Worm (Caenorhabditis elegans): ENCODE measurements around the gene Y94H6A.5.

Y94H6A.5 gene

ce11 chrIV:2725784-2726183, 22.0 kb upstream of the Y94H6A.5 start, which contains the start of gene ubxn-2 (continued):
- TF ChIP-seq ceh-91 (GFP tag; IDR thresholded peaks at IDR 0.05): 0 out of 2 replicates have a peak, but pooled peaks have one; percentile 19
- TF ChIP-seq ekl-4 (GFP tag; IDR thresholded peaks at IDR 0.05): peak; percentile 29; the same call in 1 of the 2 replicates
- TF ChIP-seq die-1 (tag; optimal IDR thresholded peaks at IDR 0.05): no peak
- TF ChIP-seq ztf-3 (GFP tag; optimal IDR thresholded peaks at IDR 0.05): no peak
- peak; percentile 59 for TF ChIP-seq repo-1 (tag; optimal IDR thresholded peaks at IDR 0.05)
- TF ChIP-seq akir-1 (GFP tag; optimal IDR thresholded peaks at IDR 0.05): no peak
- TF ChIP-seq mcd-1 (GFP tag; IDR thresholded peaks at IDR 0.05): peak; percentile 89
- peak; percentile 76 for TF ChIP-seq pbrm-1 (GFP tag; IDR thresholded peaks at IDR 0.05)
- TF ChIP-seq Y79H2A.3 (GFP tag; conservative IDR thresholded peaks at IDR 0.05): no peak
- no peak for TF ChIP-seq sea-2 (GFP tag; IDR thresholded peaks at IDR 0.05)
- no peak for TF ChIP-seq rpc-1 (optimal IDR thresholded peaks at IDR 0.05)
- no peak for TF ChIP-seq rpc-1 (tag; optimal IDR thresholded peaks at IDR 0.05)
- TF ChIP-seq ztf-28 (GFP tag; IDR thresholded peaks at IDR 0.05): no peak
- TF ChIP-seq let-607 (tag; optimal IDR thresholded peaks at IDR 0.05): no peak
- TF ChIP-seq zfh-2 (GFP tag; conservative IDR thresholded peaks at IDR 0.05): peak; percentile 30; the same call in 1 of the 2 replicates
- no peak for TF ChIP-seq F10E7.11 (tag; optimal IDR thresholded peaks at IDR 0.05)
- no peak for TF ChIP-seq ceh-79 (tag; optimal IDR thresholded peaks at IDR 0.05)
- no peak for TF ChIP-seq ets-4 (GFP tag; optimal IDR thresholded peaks at IDR 0.05)
- no peak for TF ChIP-seq nhr-90 (tag; optimal IDR thresholded peaks at IDR 0.05)
- TF ChIP-seq efl-1 (GFP tag; optimal IDR thresholded peaks at IDR 0.05): peak; percentile 31
- TF ChIP-seq hsf-1 (GFP tag; IDR thresholded peaks at IDR 0.05): peak; percentile 67; the same call in 1 of the 2 replicates
- TF ChIP-seq cebp-1 (GFP tag; IDR thresholded peaks at IDR 0.05): no peak
- peak; percentile 78 for TF ChIP-seq cebp-1 (tag; optimal IDR thresholded peaks at IDR 0.05)
- TF ChIP-seq attf-6 (GFP tag; IDR thresholded peaks at IDR 0.05): 0 out of 2 replicates have a peak, but pooled peaks have one; percentile 33
- no peak for TF ChIP-seq aptf-3 (GFP tag; IDR thresholded peaks at IDR 0.05)
- TF ChIP-seq nfya-1 (tag; optimal IDR thresholded peaks at IDR 0.05; ENCODE audit: borderline replicate concordance, insufficient read depth): no peak
- peak; percentile 32 for TF ChIP-seq nhr-80 (tag; optimal IDR thresholded peaks at IDR 0.05)
- no peak for TF ChIP-seq mxl-1 (tag; optimal IDR thresholded peaks at IDR 0.05)
- peak; percentile 91 for TF ChIP-seq Y53G8AR.9 (GFP tag; conservative IDR thresholded peaks at IDR 0.05)
- peak; percentile 61; the same call in 1 of the 2 replicates for TF ChIP-seq hmg-20 (GFP tag; IDR thresholded peaks at IDR 0.05)
- TF ChIP-seq ceh-27 (GFP tag; optimal IDR thresholded peaks at IDR 0.05): peak; percentile 26
- TF ChIP-seq snpc-4 (GFP tag; optimal IDR thresholded peaks at IDR 0.05): no peak
- TF ChIP-seq snpc-4 (tag; optimal IDR thresholded peaks at IDR 0.05): peak in 2 of 4 experiments; percentile 34 to 49
- TF ChIP-seq snpc-3.4 (tag; optimal IDR thresholded peaks at IDR 0.05): no peak
- no peak for TF ChIP-seq bed-2 (GFP tag; IDR thresholded peaks at IDR 0.05)
- TF ChIP-seq fkh-3 (tag; optimal IDR thresholded peaks at IDR 0.05): no peak
- no peak for TF ChIP-seq dpff-1 (tag; optimal IDR thresholded peaks at IDR 0.05)
- TF ChIP-seq lag-1 (GFP tag; IDR thresholded peaks at IDR 0.05): no peak
- peak; percentile 83 for TF ChIP-seq dox-1 (GFP tag; IDR thresholded peaks at IDR 0.05)
- TF ChIP-seq ccch-3 (GFP tag; optimal IDR thresholded peaks at IDR 0.05): no peak
- no peak for TF ChIP-seq Y56A3A.18 (GFP tag; IDR thresholded peaks at IDR 0.05)
- peak; percentile 85 for TF ChIP-seq lin-40 (tag; optimal IDR thresholded peaks at IDR 0.05)
- 0 out of 2 replicates have a peak, but pooled peaks have one; percentile 60 for TF ChIP-seq madf-3 (GFP tag; IDR thresholded peaks at IDR 0.05)
- TF ChIP-seq ama-1 (optimal IDR thresholded peaks at IDR 0.05): no peak
- no peak for TF ChIP-seq ama-1 (GFP tag; optimal IDR thresholded peaks at IDR 0.05)
- TF ChIP-seq rcor-1 (GFP tag; IDR thresholded peaks at IDR 0.05): peak; percentile 56; the same call in 1 of the 2 replicates
- peak; percentile 56 for TF ChIP-seq tlf-1 (GFP tag; optimal IDR thresholded peaks at IDR 0.05)
- no peak; the same call in 1 of the 2 replicates for TF ChIP-seq madf-8 (GFP tag; conservative IDR thresholded peaks at IDR 0.05)
- TF ChIP-seq ztf-22 (GFP tag; optimal IDR thresholded peaks at IDR 0.05): no peak
- TF ChIP-seq Y67H2A.10 (GFP tag; conservative IDR thresholded peaks at IDR 0.05): no peak

All from whole organism, young adult.